Fruit fly (Drosophila melanogaster) whole organism, prepupa: ENCODE data around the gene HGTX.

Source experiments
- CG11294 ChIP-seq: fragments of 200-800 bp; sonication (Bioruptor generic); IDR thresholded peaks from 2 replicates; pipeline ENCODE4 v1.3.6; 2022; ENCODE audit warnings: missing biosample characterization, missing genetic modification characterization
- CG11762 ChIP-seq: fragments of 200-800 bp; sonication (Bioruptor generic); optimal IDR thresholded peaks from 3 replicates; lab custom pipeline; 2016; ENCODE audit warnings: missing biosample characterization, missing genetic modification characterization; ENCODE audit not compliant: insufficient read depth
- CG15336 ChIP-seq: fragments of 200-800 bp; sonication (Bioruptor generic); IDR thresholded peaks from 2 replicates; pipeline ENCODE4 v1.3.6; 2022; ENCODE audit warnings: missing biosample characterization, missing genetic modification characterization
- CG16779 ChIP-seq: fragments of 200-800 bp; sonication (Bioruptor generic); optimal IDR thresholded peaks from 3 replicates; lab custom pipeline; 2017; ENCODE audit warnings: missing biosample characterization, mild to moderate bottlenecking, missing genetic modification characterization
- CG32006 ChIP-seq: fragments of 200-800 bp; sonication (Bioruptor generic); optimal IDR thresholded peaks from 3 replicates; lab custom pipeline; 2017; ENCODE audit warnings: missing biosample characterization, mild to moderate bottlenecking, missing genetic modification characterization
- CG3919 ChIP-seq: fragments of 200-800 bp; sonication (Bioruptor generic); optimal IDR thresholded peaks from 3 replicates; lab custom pipeline; 2016; ENCODE audit warnings: missing biosample characterization, missing genetic modification characterization
- CG4318 ChIP-seq: fragments of 200-800 bp; sonication (Bioruptor generic); optimal IDR thresholded peaks from 3 replicates; lab custom pipeline; 2017; ENCODE audit warnings: missing biosample characterization, mild to moderate bottlenecking, missing genetic modification characterization
- CG6163 ChIP-seq: fragments of 200-800 bp; sonication (Bioruptor generic); IDR thresholded peaks from 3 replicates; pipeline ENCODE4 v1.3.6; 2022; ENCODE audit warnings: missing biosample characterization, missing genetic modification characterization
- CG6792 ChIP-seq: fragments of 200-800 bp; sonication (Bioruptor generic); optimal IDR thresholded peaks from 3 replicates; lab custom pipeline; 2016; ENCODE audit warnings: missing biosample characterization, missing genetic modification characterization
- CG7368 ChIP-seq: fragments of 200-800 bp; sonication (Bioruptor generic); optimal IDR thresholded peaks from 3 replicates; lab custom pipeline; 2016; ENCODE audit warnings: missing biosample characterization, missing genetic modification characterization
- CG9139 ChIP-seq: fragments of 200-800 bp; sonication (Bioruptor generic); optimal IDR thresholded peaks from 3 replicates; lab custom pipeline; 2017; ENCODE audit warnings: missing biosample characterization, mild to moderate bottlenecking, missing genetic modification characterization
- Eip78C ChIP-seq: fragments of 200-800 bp; sonication (Bioruptor generic); peaks from one replicate; lab custom pipeline; 2016; ENCODE audit warnings: missing biosample characterization, missing genetic modification characterization
- Eip93F ChIP-seq: fragments of 200-800 bp; sonication (Bioruptor generic); optimal IDR thresholded peaks from 2 replicates; lab custom pipeline; 2016; ENCODE audit warnings: missing biosample characterization, mild to moderate bottlenecking, missing genetic modification characterization
- Ets96B ChIP-seq: fragments of 200-800 bp; optimal IDR thresholded peaks from 2 replicates; lab custom pipeline; 2019; ENCODE audit warnings: missing biosample characterization, mild to moderate bottlenecking, missing genetic modification characterization, moderate library complexity
- Gug ChIP-seq: fragments of 200-800 bp; sonication (Bioruptor generic); IDR thresholded peaks from 2 replicates; pipeline ENCODE4 v1.3.6; 2022; ENCODE audit warnings: missing biosample characterization, missing genetic modification characterization
- Hr38 ChIP-seq: sonication (Bioruptor generic); optimal IDR thresholded peaks from 2 replicates; lab custom pipeline; 2016; ENCODE audit warnings: missing biosample characterization, missing genetic modification characterization
- Hr39 ChIP-seq: fragments of 200-800 bp; sonication (Bioruptor generic); optimal IDR thresholded peaks from 2 replicates; lab custom pipeline; 2016; ENCODE audit warnings: missing biosample characterization, missing genetic modification characterization
- Hr4 ChIP-seq: fragments of 200-800 bp; sonication (Bioruptor generic); optimal IDR thresholded peaks from 3 replicates; lab custom pipeline; 2016; ENCODE audit warnings: missing biosample characterization, missing genetic modification characterization
- Lpt ChIP-seq: fragments of 200-800 bp; sonication (Bioruptor generic); optimal IDR thresholded peaks from 3 replicates; lab custom pipeline; 2016; ENCODE audit warnings: missing biosample characterization, missing genetic modification characterization
- Sox15 ChIP-seq: fragments of 200-800 bp; sonication (Bioruptor generic); optimal IDR thresholded peaks from 3 replicates; lab custom pipeline; 2016; ENCODE audit warnings: missing biosample characterization, missing genetic modification characterization
- achi ChIP-seq: fragments of 200-800 bp; sonication (Bioruptor generic); optimal IDR thresholded peaks from 3 replicates; lab custom pipeline; 2016; ENCODE audit warnings: missing biosample characterization, missing genetic modification characterization
- dac ChIP-seq: fragments of 200-800 bp; sonication (Bioruptor generic); optimal IDR thresholded peaks from 2 replicates; lab custom pipeline; 2017; ENCODE audit warnings: missing biosample characterization, mild to moderate bottlenecking, missing genetic modification characterization
- dsx ChIP-seq: fragments of 200-800 bp; optimal IDR thresholded peaks from 3 replicates; lab custom pipeline; 2019; ENCODE audit warnings: missing biosample characterization, mild to moderate bottlenecking, missing genetic modification characterization, moderate library complexity; ENCODE audit not compliant: poor library complexity, severe bottlenecking
- eg ChIP-seq: fragments of 200-800 bp; sonication (Bioruptor generic); IDR thresholded peaks from 3 replicates; pipeline ENCODE4 v1.3.6; 2022; ENCODE audit warnings: missing biosample characterization, missing genetic modification characterization
- fd59A ChIP-seq: fragments of 200-800 bp; sonication (Bioruptor generic); optimal IDR thresholded peaks from 2 replicates; lab custom pipeline; 2017; ENCODE audit warnings: missing biosample characterization, mild to moderate bottlenecking, missing genetic modification characterization, missing genetic modification reagents
- fd85E ChIP-seq: fragments of 200-800 bp; sonication (Bioruptor generic); optimal IDR thresholded peaks from 3 replicates; lab custom pipeline; 2016; ENCODE audit warnings: missing biosample characterization, missing genetic modification characterization
- fkh ChIP-seq: fragments of 200-800 bp; sonication (Bioruptor generic); optimal IDR thresholded peaks from 3 replicates; lab custom pipeline; 2017; ENCODE audit warnings: missing biosample characterization, mild to moderate bottlenecking, missing genetic modification characterization, moderate library complexity
- lz ChIP-seq: fragments of 200-800 bp; sonication (Bioruptor generic); optimal IDR thresholded peaks from 3 replicates; lab custom pipeline; 2016; ENCODE audit warnings: missing biosample characterization, missing genetic modification characterization
- pdm3 ChIP-seq: fragments of 200-800 bp; sonication (Bioruptor generic); optimal IDR thresholded peaks from 3 replicates; lab custom pipeline; 2016; ENCODE audit warnings: missing biosample characterization, missing genetic modification characterization
- svp ChIP-seq: fragments of 200-800 bp; sonication (Bioruptor generic); peaks from one replicate; lab custom pipeline; 2016; ENCODE audit warnings: missing biosample characterization, missing genetic modification characterization
- topi ChIP-seq: fragments of 200-800 bp; sonication (Bioruptor generic); optimal IDR thresholded peaks from 3 replicates; lab custom pipeline; 2016; ENCODE audit warnings: missing biosample characterization, missing genetic modification characterization
- vri ChIP-seq: fragments of 200-800 bp; sonication (Bioruptor generic); optimal IDR thresholded peaks from 3 replicates; lab custom pipeline; 2016; ENCODE audit warnings: missing biosample characterization, mild to moderate bottlenecking, missing genetic modification characterization

HGTX gene

dm6 chr3L:14549215-14549614, 50.1 kb downstream of the HGTX start:
- TF ChIP-seq eg (GFP tag; lab: Robert Waterston, UW) (no peak), fkh (GFP tag; lab: Kevin White, UChicago) (peak; percentile 64)

dm6 chr3L:14547811-14548765, 51.3 kb downstream of the HGTX start:
- TF ChIP-seq CG11294 (GFP tag; lab: Robert Waterston, UW) (no peak), fkh (GFP tag; lab: Kevin White, UChicago) (peak; percentile 20), fd59A (GFP tag; lab: Kevin White, UChicago) (no peak), CG6792 (no peak), Hr38 (no peak), CG15336 (GFP tag; lab: Robert Waterston, UW) (no peak), Lpt (GFP tag; lab: Kevin White, UChicago) (no peak), Eip93F (GFP tag; lab: Kevin White, UChicago) (peak; percentile 29), svp (GFP tag; lab: Kevin White, UChicago) (peak; percentile 82)

DNA sequence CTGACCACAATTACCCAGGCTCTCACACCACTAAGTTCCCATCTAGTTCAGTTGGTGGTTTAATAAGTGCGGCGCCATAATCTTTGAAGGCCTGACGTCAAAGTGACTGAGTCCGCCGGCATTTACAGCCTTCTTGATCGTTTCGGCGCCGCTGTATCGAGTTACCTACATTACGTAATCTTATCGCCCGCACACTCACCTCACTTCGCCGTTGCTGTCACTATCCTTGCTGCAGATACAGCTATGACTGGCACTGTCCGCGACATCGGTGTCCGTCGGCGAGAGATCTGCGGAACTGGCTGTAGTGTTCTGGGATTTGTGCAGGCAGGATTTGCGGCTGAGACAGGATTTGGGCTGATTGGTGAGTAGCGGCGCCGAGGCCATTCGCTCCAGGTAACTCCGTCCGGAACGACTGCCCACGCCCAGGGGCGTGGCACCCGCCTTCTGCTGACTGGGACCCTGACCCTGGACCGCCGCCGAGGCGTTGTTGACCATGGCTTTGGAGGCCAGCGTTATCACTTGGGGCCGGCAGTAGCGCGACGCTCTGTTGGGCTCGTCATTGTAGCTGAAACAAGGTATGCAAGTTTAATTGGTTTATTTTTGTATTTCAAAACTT, 52.3 kb downstream of the HGTX start:
- TF ChIP-seq CG9139 (GFP tag; lab: Kevin White, UChicago) (no peak), Hr39 (GFP tag; lab: Kevin White, UChicago) (no peak), CG3919 (GFP tag; lab: Kevin White, UChicago) (no peak), CG7368 (GFP tag; lab: Kevin White, UChicago) (no peak), Hr4 (GFP tag; lab: Kevin White, UChicago) (no peak), CG4318 (no peak), Gug (no peak), dac (GFP tag; lab: Kevin White, UChicago) (no peak), Hr38 (no peak), Ets96B (no peak), CG32006 (GFP tag; lab: Kevin White, UChicago) (no peak), topi (no peak), vri (peak; percentile 92), CG15336 (GFP tag; lab: Robert Waterston, UW) (no peak), dsx (GFP tag; lab: Kevin White, UChicago) (no peak), Sox15 (GFP tag; lab: Kevin White, UChicago) (no peak), fd59A (GFP tag; lab: Kevin White, UChicago) (no peak), pdm3 (GFP tag; lab: Kevin White, UChicago) (no peak), CG6792 (no peak), fd85E (GFP tag; lab: Kevin White, UChicago) (no peak), eg (GFP tag; lab: Robert Waterston, UW) (0 out of 3 replicates have a peak, but pooled peaks have one; percentile 14), CG16779 (no peak), lz (GFP tag; lab: Kevin White, UChicago) (no peak), CG11762 (GFP tag; lab: Kevin White, UChicago) (no peak), Eip78C (GFP tag; lab: Kevin White, UChicago) (peak; percentile 49), svp (GFP tag; lab: Kevin White, UChicago) (peak; percentile 69), CG6163 (GFP tag; lab: Robert Waterston, UW) (0 out of 3 replicates have a peak, but pooled peaks have one; percentile 9), Lpt (GFP tag; lab: Kevin White, UChicago) (no peak), achi (no peak)
